Worm (Caenorhabditis elegans) whole organism, dauer: ENCODE data around the gene srh-30.

Experiments used
- unc-62 ChIP-seq: sonication (generic microtip); optimal IDR thresholded peaks from 2 replicates; lab custom pipeline; 2017; ENCODE audit warnings: missing biosample characterization, missing genetic modification reagents, missing genetic modification characterization

Gene srh-30

ce11 chrV:6784853-6785492 lies 13.4 kb upstream of the srh-30 start, which contains the start of the genes spn-4 and spe-39:
Gene spn-4 (minus strand): TSS chrV:6784903.
Gene spe-39 (plus strand): TSS chrV:6785451.
- TF ChIP-seq unc-62, result no peak

- TF ChIP-seq unc-62, result no peak
Measured at ce11 chrV:6783044-6783625, 11.6 kb upstream of the srh-30 start.

- no peak for TF ChIP-seq unc-62
Measured at ce11 chrV:6782260-6782659, 10.7 kb upstream of the srh-30 start.

ce11 chrV:6780676-6781075 lies 9.1 kb upstream of the srh-30 start:
- TF ChIP-seq unc-62, result no peak

ce11 chrV:6780166-6780565 lies 8.6 kb upstream of the srh-30 start, which contains the start of gene ZC404.15:
Gene ZC404.15 (plus strand): TSS chrV:6780466.
- TF ChIP-seq unc-62, result no peak

ce11 chrV:6778457-6778856 lies 6.9 kb upstream of the srh-30 start:
- no peak for TF ChIP-seq unc-62

- no peak for TF ChIP-seq unc-62
Measured at ce11 chrV:6775708-6776107, 4.2 kb upstream of the srh-30 start, which contains the start of gene srh-28. Gene srh-28 (minus strand): TSS chrV:6775808.

- no peak for TF ChIP-seq unc-62
Measured at ce11 chrV:6773735-6774134, 2.2 kb upstream of the srh-30 start, which contains the start of gene ZC404.16. Gene ZC404.16 (minus strand): TSS chrV:6773835.

- TF ChIP-seq unc-62, result no peak
Measured at ce11 chrV:6769440-6769839, 2.1 kb downstream of the srh-30 start.

- TF ChIP-seq unc-62, result no peak
Measured at ce11 chrV:6768452-6768929, 3.1 kb downstream of the srh-30 start, which contains the start of the genes T25F10.1 and clik-1. Gene T25F10.1 (plus strand): TSS chrV:6768502. Gene clik-1 (minus strand): TSS chrV:6768732.

ce11 chrV:6767576-6767975 lies 4.0 kb downstream of the srh-30 start:
- no peak for TF ChIP-seq unc-62

- no peak for TF ChIP-seq unc-62
Measured at ce11 chrV:6764972-6765371, 6.6 kb downstream of the srh-30 start, which contains the start of gene bbs-8. Gene bbs-8 (minus strand): TSS chrV:6765072.

- TF ChIP-seq unc-62, result no peak
Measured at ce11 chrV:6762361-6762760, 9.2 kb downstream of the srh-30 start, which contains the start of gene T25F10.4. Gene T25F10.4 (minus strand): TSS chrV:6762461.

ce11 chrV:6758017-6758416 lies 13.5 kb downstream of the srh-30 start, which contains the start of gene dbl-1:
Gene dbl-1 (plus strand): TSS chrV:6758135.
- TF ChIP-seq unc-62, result no peak

- TF ChIP-seq unc-62, result no peak
Measured at ce11 chrV:6753257-6753656, 18.3 kb downstream of the srh-30 start.

- no peak for TF ChIP-seq unc-62
Measured at ce11 chrV:6751493-6752100, 19.9 kb downstream of the srh-30 start.

ce11 chrV:6744774-6745173 lies 26.8 kb downstream of the srh-30 start, which contains the start of gene T25F10.3:
Gene T25F10.3 (plus strand): TSS chrV:6745081.
- no peak for TF ChIP-seq unc-62
